Worm (Caenorhabditis elegans): ENCODE results near the gene F58D2.5.

Gene F58D2.5

DNA sequence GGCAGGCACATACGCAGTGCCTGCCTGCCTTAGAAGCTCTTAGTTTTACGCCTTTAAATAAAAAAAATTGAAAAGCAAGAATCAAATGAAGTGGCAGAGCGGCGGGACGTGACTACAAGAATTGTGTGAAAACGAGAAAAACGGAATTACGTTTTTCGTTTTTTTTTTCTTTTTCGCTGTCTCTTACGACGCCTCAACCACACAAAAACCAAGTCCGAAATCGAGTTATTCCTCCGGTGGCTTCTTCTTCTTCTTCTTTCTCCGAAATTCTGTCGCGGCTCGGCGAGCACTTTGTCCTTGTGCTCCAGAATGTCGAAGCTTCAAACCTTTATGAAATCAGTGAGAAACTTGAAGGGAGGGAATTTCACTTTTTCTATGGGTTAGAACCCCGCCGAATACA, 27.5 kb upstream of the F58D2.5 start:
- TF ChIP-seq med-1 (GFP tag; optimal IDR thresholded peaks at IDR 0.05; ENCODE audit: insufficient read depth) (no peak), klf-2 (GFP tag; conservative IDR thresholded peaks at IDR 0.05) (no peak), ztf-29 (GFP tag; IDR thresholded peaks at IDR 0.05) (no peak), tab-1 (GFP tag; IDR thresholded peaks at IDR 0.05) (no peak), ref-1 (GFP tag; conservative IDR thresholded peaks at IDR 0.05) (no peak), cog-1 (tag; optimal IDR thresholded peaks at IDR 0.05) (no peak), T22C8.4 (GFP tag; IDR thresholded peaks at IDR 0.05) (no peak), flt-1 (GFP tag; IDR thresholded peaks at IDR 0.05) (no peak), ztf-23 (GFP tag; IDR thresholded peaks at IDR 0.05) (no peak)

DNA sequence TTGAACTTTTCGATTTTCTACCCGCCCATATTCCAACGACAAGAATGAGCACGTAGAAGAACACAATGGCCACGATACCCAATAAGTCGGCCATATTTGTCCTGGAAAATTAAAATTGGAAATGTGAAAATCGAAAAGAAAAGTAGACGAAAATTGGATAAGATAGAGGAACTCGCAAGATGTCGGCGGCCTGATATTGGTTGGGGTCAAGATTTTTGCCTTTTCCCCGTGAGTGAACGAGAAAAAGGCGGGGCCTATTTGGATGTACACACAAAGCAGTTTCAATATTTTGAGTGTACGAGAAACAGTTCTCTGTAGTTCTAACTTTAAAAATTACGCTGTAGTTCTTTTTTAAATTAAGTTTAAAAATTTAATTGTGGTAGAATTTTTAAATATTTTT, 21.3 kb upstream of the F58D2.5 start, which contains the start of gene cho-1:
Gene cho-1 (minus strand): TSS at position 101 of the 400 bp plus-strand sequence.
- TF ChIP-seq flt-1 (GFP tag; IDR thresholded peaks at IDR 0.05): no peak
- TF ChIP-seq ref-1 (GFP tag; conservative IDR thresholded peaks at IDR 0.05): no peak
- TF ChIP-seq klf-2 (GFP tag; conservative IDR thresholded peaks at IDR 0.05): no peak
- TF ChIP-seq cog-1 (tag; optimal IDR thresholded peaks at IDR 0.05): no peak

DNA sequence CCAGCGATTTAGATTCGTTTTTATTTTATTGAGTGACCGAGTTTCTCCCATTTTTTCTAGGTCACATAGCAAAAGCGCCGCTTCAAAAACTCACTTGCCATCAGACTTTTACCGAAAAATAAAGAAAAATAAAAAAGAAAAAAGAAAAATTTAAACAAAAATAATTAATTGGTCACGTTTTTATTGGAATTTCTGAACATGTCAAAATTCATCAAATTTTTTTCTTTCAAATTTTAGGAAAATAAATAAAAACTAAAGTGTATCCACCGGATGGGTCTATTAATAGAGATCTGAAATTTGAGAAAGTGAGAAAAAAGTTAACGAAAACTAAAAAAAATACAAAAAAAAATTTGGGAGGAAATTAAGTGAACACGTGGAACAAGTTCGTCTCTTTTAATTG, 16.4 kb upstream of the F58D2.5 start, which contains the start of gene C48D1.9:
Gene C48D1.9 (minus strand): TSS at position 101 of the 400 bp plus-strand sequence.
- no peak for TF ChIP-seq klf-2 (GFP tag; conservative IDR thresholded peaks at IDR 0.05)
- no peak for TF ChIP-seq cog-1 (tag; optimal IDR thresholded peaks at IDR 0.05)
- no peak for TF ChIP-seq ztf-29 (GFP tag; IDR thresholded peaks at IDR 0.05)
- no peak for TF ChIP-seq flt-1 (GFP tag; IDR thresholded peaks at IDR 0.05)
- TF ChIP-seq ref-1 (GFP tag; conservative IDR thresholded peaks at IDR 0.05): no peak
- no peak for TF ChIP-seq T22C8.4 (GFP tag; IDR thresholded peaks at IDR 0.05)

DNA sequence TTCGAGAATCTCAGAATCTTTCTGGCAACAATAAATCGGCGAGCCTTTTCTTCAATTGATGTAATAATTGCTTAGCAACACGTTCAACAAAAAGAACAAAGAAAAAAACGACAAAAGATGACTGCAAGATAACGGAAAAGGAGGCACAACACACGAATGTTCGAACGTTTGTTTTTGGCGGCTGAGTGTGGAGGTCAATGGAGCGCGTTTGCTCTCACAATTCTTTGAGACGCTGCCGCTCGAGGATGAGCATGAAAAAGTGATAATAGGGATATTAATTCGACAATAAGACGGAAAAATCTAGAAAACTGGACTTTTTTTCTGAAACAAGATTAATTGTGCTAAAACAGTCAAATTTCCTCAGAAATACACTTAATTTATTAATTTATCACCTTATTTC, 12.8 kb upstream of the F58D2.5 start:
- peak; percentile 21 for TF ChIP-seq cog-1 (tag; optimal IDR thresholded peaks at IDR 0.05)
- TF ChIP-seq ref-1 (GFP tag; conservative IDR thresholded peaks at IDR 0.05): no peak
- no peak for TF ChIP-seq T22C8.4 (GFP tag; IDR thresholded peaks at IDR 0.05)

DNA sequence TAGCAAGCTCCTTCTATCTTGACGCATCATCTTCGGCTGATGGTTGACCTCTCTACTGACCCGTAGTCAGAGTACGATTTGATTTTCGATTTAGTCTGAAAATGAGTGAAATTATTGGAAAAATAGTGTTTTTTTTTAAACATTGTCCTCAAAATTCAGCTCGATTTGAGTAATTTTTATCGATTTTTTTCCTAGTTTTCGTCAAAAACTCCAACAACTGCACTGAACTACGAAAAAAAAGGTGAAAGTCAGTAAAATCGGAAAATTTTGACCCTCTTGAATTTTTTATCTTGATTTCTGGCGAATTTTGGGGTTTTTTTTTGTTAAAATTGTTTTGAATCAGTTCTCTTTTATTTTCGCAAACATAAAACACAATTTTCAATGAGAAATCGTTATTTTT, 10.9 kb upstream of the F58D2.5 start, which contains the start of gene ced-3:
Gene ced-3 (minus strand): TSS at position 101 of the 400 bp plus-strand sequence.
- TF ChIP-seq med-1 (GFP tag; optimal IDR thresholded peaks at IDR 0.05; ENCODE audit: insufficient read depth) (no peak), klf-2 (GFP tag; conservative IDR thresholded peaks at IDR 0.05) (no peak), flt-1 (GFP tag; IDR thresholded peaks at IDR 0.05) (no peak), cog-1 (tag; optimal IDR thresholded peaks at IDR 0.05) (no peak), ztf-23 (GFP tag; IDR thresholded peaks at IDR 0.05) (no peak), T22C8.4 (GFP tag; IDR thresholded peaks at IDR 0.05) (no peak), ztf-29 (GFP tag; IDR thresholded peaks at IDR 0.05) (no peak), ref-1 (GFP tag; conservative IDR thresholded peaks at IDR 0.05) (no peak), tab-1 (GFP tag; IDR thresholded peaks at IDR 0.05) (no peak)

DNA sequence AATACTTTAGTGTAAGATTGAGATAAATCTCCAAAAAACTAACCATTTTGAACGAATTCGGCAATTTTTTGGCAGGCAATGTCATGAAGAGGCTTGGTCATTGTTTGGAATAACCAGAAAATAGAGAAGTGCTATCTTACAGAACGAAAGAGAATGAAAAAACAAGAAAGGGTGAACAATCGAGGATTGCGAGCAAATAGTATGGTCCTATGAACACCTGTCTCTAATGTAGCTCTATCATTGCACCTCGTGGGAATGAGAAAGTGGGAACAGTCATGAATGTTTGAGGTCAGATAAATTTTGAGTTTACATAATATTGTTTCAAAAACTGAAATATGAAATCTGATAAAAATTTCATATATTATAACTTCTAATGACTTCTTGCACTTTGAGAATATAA, 4.1 kb upstream of the F58D2.5 start, which contains the start of gene C48D1.1:
Gene C48D1.1 (minus strand): TSS at position 101 of the 400 bp plus-strand sequence.
- TF ChIP-seq med-1 (GFP tag; optimal IDR thresholded peaks at IDR 0.05; ENCODE audit: insufficient read depth) (no peak), flt-1 (GFP tag; IDR thresholded peaks at IDR 0.05) (no peak), ztf-23 (GFP tag; IDR thresholded peaks at IDR 0.05) (no peak), tab-1 (GFP tag; IDR thresholded peaks at IDR 0.05) (no peak), klf-2 (GFP tag; conservative IDR thresholded peaks at IDR 0.05) (no peak), ref-1 (GFP tag; conservative IDR thresholded peaks at IDR 0.05) (no peak), cog-1 (tag; optimal IDR thresholded peaks at IDR 0.05) (no peak), ztf-29 (GFP tag; IDR thresholded peaks at IDR 0.05) (no peak), T22C8.4 (GFP tag; IDR thresholded peaks at IDR 0.05) (no peak)

DNA sequence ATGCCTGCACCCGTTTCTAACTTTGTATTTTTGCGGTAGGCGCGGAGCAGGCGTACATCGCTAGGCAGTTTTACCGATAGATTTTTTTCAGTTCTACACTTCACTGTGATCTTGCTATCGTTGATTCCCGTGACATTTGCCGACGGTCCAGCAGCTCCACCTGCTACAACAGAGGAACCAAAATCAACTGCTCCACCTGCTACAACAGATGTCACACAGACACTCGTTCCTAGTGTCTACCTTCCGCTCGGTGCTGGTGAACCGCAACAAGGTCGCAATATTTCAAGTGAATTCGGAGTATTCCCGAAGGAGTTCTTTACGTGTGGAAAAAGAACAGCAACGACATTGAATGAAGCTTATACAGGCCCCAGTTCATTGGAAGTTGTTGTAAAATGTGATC, 3.1 kb downstream of the F58D2.5 start:
- TF ChIP-seq T22C8.4 (GFP tag; IDR thresholded peaks at IDR 0.05) (no peak), ztf-29 (GFP tag; IDR thresholded peaks at IDR 0.05) (no peak), flt-1 (GFP tag; IDR thresholded peaks at IDR 0.05) (no peak), cog-1 (tag; optimal IDR thresholded peaks at IDR 0.05) (no peak), med-1 (GFP tag; optimal IDR thresholded peaks at IDR 0.05; ENCODE audit: insufficient read depth) (no peak), tab-1 (GFP tag; IDR thresholded peaks at IDR 0.05) (no peak), ztf-23 (GFP tag; IDR thresholded peaks at IDR 0.05) (no peak), ref-1 (GFP tag; conservative IDR thresholded peaks at IDR 0.05) (no peak), klf-2 (GFP tag; conservative IDR thresholded peaks at IDR 0.05) (no peak)

DNA sequence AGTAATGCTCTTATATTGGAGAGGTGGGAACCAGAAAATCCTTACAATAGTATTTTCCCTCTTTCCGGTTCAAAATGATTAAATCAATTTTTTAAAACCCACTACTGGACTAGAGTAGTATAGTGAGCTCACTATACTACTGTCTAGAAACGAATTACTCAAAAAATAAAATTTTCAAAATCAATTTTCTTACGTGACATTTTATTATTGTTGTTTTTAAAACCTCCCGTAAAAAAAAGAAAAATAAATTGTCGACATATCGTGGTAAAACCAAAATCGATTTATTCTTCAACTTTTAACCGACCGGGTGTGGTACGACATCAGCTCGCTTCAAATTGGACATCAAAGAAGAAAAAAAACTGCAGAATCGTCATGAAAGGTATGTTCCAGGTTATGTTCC, 3.7 kb downstream of the F58D2.5 start, which contains the start of gene F58D2.2:
Gene F58D2.2 (plus strand): TSS at position 301 of the 400 bp plus-strand sequence.
- TF ChIP-seq ztf-29 (GFP tag; IDR thresholded peaks at IDR 0.05): no peak

DNA sequence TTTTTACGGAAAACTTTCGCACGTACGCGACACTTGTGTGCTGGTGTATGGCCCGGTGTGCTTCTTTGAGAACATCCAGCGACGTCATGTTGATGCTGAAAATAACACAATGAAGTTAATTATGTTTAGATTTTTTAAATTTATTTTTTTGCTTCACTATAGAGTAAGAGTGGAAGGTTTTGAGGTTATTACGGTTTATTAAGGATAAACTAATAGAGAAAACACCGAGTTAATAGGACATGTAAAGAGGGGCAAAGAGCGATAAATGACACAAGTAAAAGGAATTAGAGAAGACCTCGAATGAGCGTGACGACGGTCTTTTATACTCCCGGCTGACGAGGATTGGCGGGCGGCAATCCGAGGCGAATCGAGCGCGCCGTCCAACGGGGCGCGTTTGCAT, 4.2 kb downstream of the F58D2.5 start, which contains the start of gene F58D2.4:
Gene F58D2.4 (minus strand): TSS at position 101 of the 400 bp plus-strand sequence.
- TF ChIP-seq flt-1 (GFP tag; IDR thresholded peaks at IDR 0.05) (no peak), T22C8.4 (GFP tag; IDR thresholded peaks at IDR 0.05) (no peak), ref-1 (GFP tag; conservative IDR thresholded peaks at IDR 0.05) (no peak), klf-2 (GFP tag; conservative IDR thresholded peaks at IDR 0.05) (no peak), ztf-23 (GFP tag; IDR thresholded peaks at IDR 0.05) (no peak), ztf-29 (GFP tag; IDR thresholded peaks at IDR 0.05) (no peak), cog-1 (tag; optimal IDR thresholded peaks at IDR 0.05) (no peak), tab-1 (GFP tag; IDR thresholded peaks at IDR 0.05) (no peak), med-1 (GFP tag; optimal IDR thresholded peaks at IDR 0.05; ENCODE audit: insufficient read depth) (no peak)

DNA sequence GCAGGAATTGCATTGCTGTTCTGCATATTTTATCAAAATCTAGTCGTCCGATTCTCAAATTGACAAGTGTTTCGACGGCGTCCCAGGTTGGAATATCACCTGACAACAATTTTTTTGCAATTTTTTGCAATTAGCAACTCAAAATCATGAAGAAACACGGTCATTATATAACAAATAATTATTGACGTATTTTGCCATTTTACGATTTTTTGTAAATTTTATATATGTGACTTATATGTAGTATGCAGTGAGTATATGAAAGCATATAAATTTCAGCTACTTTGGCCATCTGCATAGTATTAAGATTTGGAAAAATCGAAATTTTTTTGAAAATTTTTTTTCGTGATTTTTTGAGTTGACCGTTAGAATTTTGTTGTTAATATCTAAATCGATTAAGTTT, 12.4 kb downstream of the F58D2.5 start, which contains the start of gene F58D2.3:
Gene F58D2.3 (minus strand): TSS at position 101 of the 400 bp plus-strand sequence.
- no peak for TF ChIP-seq tab-1 (GFP tag; IDR thresholded peaks at IDR 0.05)
- TF ChIP-seq ztf-23 (GFP tag; IDR thresholded peaks at IDR 0.05): no peak
- TF ChIP-seq klf-2 (GFP tag; conservative IDR thresholded peaks at IDR 0.05): no peak
- no peak for TF ChIP-seq T22C8.4 (GFP tag; IDR thresholded peaks at IDR 0.05)
- TF ChIP-seq med-1 (GFP tag; optimal IDR thresholded peaks at IDR 0.05; ENCODE audit: insufficient read depth): no peak

Measured in whole organism, midembryonic.